Worm (Caenorhabditis elegans): ENCODE measurements around the gene hpo-18.

The hpo-18 gene

DNA sequence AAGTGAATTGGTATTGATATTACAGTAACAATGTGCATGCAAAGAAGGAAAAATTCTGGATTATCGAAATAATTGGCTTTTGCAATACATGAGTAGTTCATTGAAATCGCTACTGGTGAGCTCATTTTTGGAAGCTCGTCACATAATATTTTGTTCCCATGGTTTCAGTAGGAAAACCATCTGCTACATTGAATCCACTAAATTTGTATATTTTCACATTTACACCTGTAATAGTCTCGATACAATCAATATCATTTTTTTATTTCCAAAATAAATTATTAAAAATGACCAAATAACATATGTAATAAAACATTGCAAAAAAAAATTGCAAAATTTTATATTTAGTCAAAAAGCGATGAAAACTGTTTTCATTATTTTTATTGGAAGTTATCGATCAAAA lies 31.2 kb downstream of the hpo-18 start, which contains the start of gene srh-192:
srh-192 (minus strand) TSS at position 101 of the 400 bp plus-strand sequence.
- TF ChIP-seq lin-13 (GFP tag; optimal IDR thresholded peaks at IDR 0.05) (no peak), unc-55 (GFP tag; optimal IDR thresholded peaks at IDR 0.05) (no peak), mdl-1 (tag; optimal IDR thresholded peaks at IDR 0.05) (no peak), lin-11 (tag; optimal IDR thresholded peaks at IDR 0.05) (no peak), nhr-237 (tag; optimal IDR thresholded peaks at IDR 0.05) (no peak), ceh-16 (tag; optimal IDR thresholded peaks at IDR 0.05) (no peak), nhr-21 (tag; optimal IDR thresholded peaks at IDR 0.05) (no peak)

DNA sequence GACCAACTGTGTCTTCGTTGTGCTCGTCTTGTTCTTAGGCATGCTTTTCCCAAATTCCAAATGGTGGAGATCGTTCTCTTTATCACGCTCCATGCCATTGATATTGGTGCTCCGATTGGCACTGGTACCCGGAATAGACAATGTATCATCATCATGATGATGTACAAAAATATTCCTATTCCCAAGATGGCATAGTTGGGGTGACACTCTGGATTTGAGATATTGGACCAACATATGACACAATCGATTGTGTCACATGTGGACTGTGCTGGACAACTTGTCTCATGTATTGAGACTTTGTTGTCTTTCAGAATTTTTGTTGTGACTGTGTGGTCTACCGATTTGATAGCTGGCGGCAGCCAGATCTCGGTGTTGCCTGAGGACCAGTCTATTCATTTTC lies 42.0 kb downstream of the hpo-18 start:
- TF ChIP-seq nhr-10 (tag; optimal IDR thresholded peaks at IDR 0.05) (no peak), nhr-11 (tag; optimal IDR thresholded peaks at IDR 0.05) (no peak)

DNA sequence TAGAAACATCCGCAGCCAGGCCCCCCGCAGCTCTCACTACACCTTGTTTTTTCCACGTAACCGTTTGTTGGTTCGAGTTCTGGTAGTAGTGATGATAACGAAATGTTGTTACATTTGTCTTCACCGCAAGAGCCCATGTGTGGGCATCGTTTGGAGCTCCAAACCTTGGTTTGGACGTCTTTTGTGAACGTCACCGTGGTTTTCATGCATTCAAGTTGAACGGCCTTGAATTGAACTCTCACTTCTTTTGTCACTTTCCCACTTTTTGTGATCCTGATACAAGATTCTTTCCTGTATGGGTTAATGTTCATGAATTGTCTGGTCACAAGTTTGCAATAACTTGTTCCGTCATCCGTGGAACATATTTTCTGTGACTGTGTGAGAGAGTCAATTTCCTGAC lies 42.4 kb downstream of the hpo-18 start:
- TF ChIP-seq nhr-23 (tag; optimal IDR thresholded peaks at IDR 0.05), result no peak
- no peak for TF ChIP-seq C34F6.9 (tag; optimal IDR thresholded peaks at IDR 0.05)
- TF ChIP-seq nhr-12 (tag; optimal IDR thresholded peaks at IDR 0.05), result no peak
- TF ChIP-seq lin-39 (tag; optimal IDR thresholded peaks at IDR 0.05), result no peak
- TF ChIP-seq lin-13 (GFP tag; optimal IDR thresholded peaks at IDR 0.05), result no peak
- TF ChIP-seq gmeb-1 (tag; optimal IDR thresholded peaks at IDR 0.05), result no peak
- no peak for TF ChIP-seq nhr-6 (tag; optimal IDR thresholded peaks at IDR 0.05)
- TF ChIP-seq elt-1 (tag; optimal IDR thresholded peaks at IDR 0.05), result no peak
- no peak for TF ChIP-seq mbf-1 (tag; optimal IDR thresholded peaks at IDR 0.05)
- no peak for TF ChIP-seq F13H6.1 (tag; optimal IDR thresholded peaks at IDR 0.05)
- TF ChIP-seq nhr-129 (tag; optimal IDR thresholded peaks at IDR 0.05), result no peak
- no peak for TF ChIP-seq ztf-4 (tag; optimal IDR thresholded peaks at IDR 0.05)
- TF ChIP-seq nhr-10 (tag; optimal IDR thresholded peaks at IDR 0.05), result no peak
- no peak for TF ChIP-seq ztf-11 (tag; optimal IDR thresholded peaks at IDR 0.05)
- TF ChIP-seq nhr-25 (tag; optimal IDR thresholded peaks at IDR 0.05), result no peak
- TF ChIP-seq snpc-4 (tag; optimal IDR thresholded peaks at IDR 0.05), result no peak
- TF ChIP-seq unc-39 (tag; optimal IDR thresholded peaks at IDR 0.05), result no peak
- no peak for TF ChIP-seq dmd-4 (tag; optimal IDR thresholded peaks at IDR 0.05)
- TF ChIP-seq alr-1 (tag; optimal IDR thresholded peaks at IDR 0.05), result no peak

DNA sequence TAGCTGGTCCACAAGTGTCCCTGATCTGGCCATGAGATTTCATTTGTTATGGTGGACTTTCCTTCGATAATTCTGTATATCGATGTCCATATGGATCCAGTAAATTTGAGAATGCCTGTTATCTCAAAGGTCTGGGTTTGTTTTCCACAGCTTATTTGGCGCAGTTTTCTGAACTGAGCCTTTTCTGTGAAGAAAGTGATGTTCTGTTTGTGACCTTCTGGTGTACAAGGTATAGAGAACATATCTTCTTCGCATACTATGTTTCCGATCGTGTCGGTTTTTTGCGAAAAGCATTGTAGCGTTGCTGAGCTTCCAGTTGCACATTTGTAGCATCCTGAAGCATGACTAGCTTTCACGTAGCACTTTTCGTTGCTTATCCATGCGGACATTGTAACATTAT lies 43.4 kb downstream of the hpo-18 start:
- TF ChIP-seq elt-3 (tag; optimal IDR thresholded peaks at IDR 0.05), result no peak
- TF ChIP-seq ztf-4 (tag; optimal IDR thresholded peaks at IDR 0.05), result no peak
- TF ChIP-seq fos-1 (tag; optimal IDR thresholded peaks at IDR 0.05), result no peak
- no peak for TF ChIP-seq nhr-25 (tag; optimal IDR thresholded peaks at IDR 0.05)
- no peak for TF ChIP-seq gmeb-1 (tag; optimal IDR thresholded peaks at IDR 0.05)
- TF ChIP-seq elt-1 (tag; optimal IDR thresholded peaks at IDR 0.05), result no peak

DNA sequence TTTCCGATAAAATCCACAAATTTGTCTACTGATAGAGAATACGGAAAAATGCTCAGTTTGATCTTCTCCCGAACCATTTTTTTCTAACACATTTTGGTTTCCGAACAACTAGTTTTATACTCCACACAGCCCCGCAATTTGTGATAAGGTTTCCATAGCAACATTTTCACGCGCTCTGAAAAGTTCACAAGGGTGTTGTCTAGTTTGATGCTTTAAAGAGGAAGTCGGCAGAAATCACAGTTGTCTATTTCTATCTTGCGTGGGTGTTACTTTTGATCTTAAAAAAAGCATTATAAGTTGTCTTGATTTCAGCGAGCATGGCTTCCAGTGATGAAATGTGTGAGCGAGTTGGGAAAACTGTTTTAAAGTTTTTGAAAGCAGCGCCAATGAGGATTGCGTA lies 46.5 kb downstream of the hpo-18 start, which contains the start of gene ZC132.3:
ZC132.3 (minus strand) TSS at position 101 of the 400 bp plus-strand sequence.
- TF ChIP-seq zag-1 (tag; optimal IDR thresholded peaks at IDR 0.05) (no peak), unc-39 (tag; optimal IDR thresholded peaks at IDR 0.05) (no peak), nhr-6 (tag; optimal IDR thresholded peaks at IDR 0.05) (no peak), lin-39 (tag; optimal IDR thresholded peaks at IDR 0.05) (no peak), ztf-1 (GFP tag; conservative IDR thresholded peaks at IDR 0.05) (no peak), dmd-4 (tag; optimal IDR thresholded peaks at IDR 0.05) (no peak), nhr-129 (tag; optimal IDR thresholded peaks at IDR 0.05) (no peak), lin-11 (tag; optimal IDR thresholded peaks at IDR 0.05) (no peak), sma-9 (GFP tag; optimal IDR thresholded peaks at IDR 0.05) (no peak), sma-9 (tag; optimal IDR thresholded peaks at IDR 0.05) (no peak), elt-1 (tag; optimal IDR thresholded peaks at IDR 0.05) (no peak), sma-3 (GFP tag; optimal IDR thresholded peaks at IDR 0.05) (no peak), ztf-4 (tag; optimal IDR thresholded peaks at IDR 0.05) (no peak), gmeb-1 (tag; optimal IDR thresholded peaks at IDR 0.05) (no peak), mbf-1 (tag; optimal IDR thresholded peaks at IDR 0.05) (no peak), lsy-2 (tag; optimal IDR thresholded peaks at IDR 0.05) (no peak), aly-2 (tag; optimal IDR thresholded peaks at IDR 0.05) (no peak), mab-5 (tag; optimal IDR thresholded peaks at IDR 0.05) (no peak), peb-1 (tag; optimal IDR thresholded peaks at IDR 0.05) (no peak), nhr-23 (tag; optimal IDR thresholded peaks at IDR 0.05) (no peak)
